Worm (Caenorhabditis elegans) whole organism, L1 larva: ENCODE measurements around the gene C27D9.2.

Experiments
- F16B12.6 ChIP-seq: fragments of 150-350 bp; optimal IDR thresholded peaks from 2 replicates; lab custom pipeline; 2014; ENCODE audit warnings: missing biosample characterization, missing genetic modification characterization
- Y116A8C.19 ChIP-seq: sonication (generic microtip); optimal IDR thresholded peaks from 2 replicates; lab custom pipeline; 2016; ENCODE audit warnings: missing compliant biosample characterization, missing genetic modification characterization, borderline replicate concordance
- aha-1 ChIP-seq: fragments of 150-350 bp; optimal IDR thresholded peaks from 2 replicates; lab custom pipeline; 2014; ENCODE audit warnings: missing biosample characterization, missing genetic modification characterization
- alr-1 ChIP-seq: fragments of 200-800 bp; sonication (Bioruptor generic); optimal IDR thresholded peaks from 2 replicates; lab custom pipeline; 2018; ENCODE audit warnings: borderline replicate concordance, mild to moderate bottlenecking, missing genetic modification characterization, missing compliant biosample characterization
- ama-1 ChIP-seq: fragments of 150-350 bp; optimal IDR thresholded peaks from 2 replicates; lab custom pipeline; 2014
- blmp-1 ChIP-seq: fragments of 150-350 bp; optimal IDR thresholded peaks from 2 replicates; lab custom pipeline; 2014; ENCODE audit warnings: missing biosample characterization, missing genetic modification characterization
- ceh-82 ChIP-seq, 3 experiments: fragments of 150-350 bp in 1 of 3; sonication (generic microtip) in 2 of 3; optimal IDR thresholded peaks; 2 replicates each; lab custom pipeline; 2014 to 2017; ENCODE audit warnings: missing biosample characterization in 3 of 3, missing genetic modification characterization in 3 of 3
- ceh-90 ChIP-seq: sonication (generic microtip); optimal IDR thresholded peaks from 2 replicates; lab custom pipeline; 2016; ENCODE audit warnings: missing genetic modification characterization, missing compliant biosample characterization
- dpl-1 ChIP-seq, 3 experiments: fragments of 150-350 bp in 2 of 3; sonication (generic microtip) in 1 of 3; optimal IDR thresholded peaks; 2 replicates each; lab custom pipeline; 2014 to 2017; ENCODE audit warnings: missing biosample characterization in 3 of 3, missing genetic modification characterization in 3 of 3, missing genetic modification reagents in 3 of 3
- efl-1 ChIP-seq, 4 experiments: fragments of 150-350 bp; optimal IDR thresholded peaks in 3 of 4; peaks in 1 of 4; 1 replicate in 1 of 4; 2 replicates in 3 of 4; lab custom pipeline; 2014; ENCODE audit warnings: missing biosample characterization in 2 of 4, missing genetic modification characterization in 2 of 4, missing genetic modification reagents in 2 of 4
- egl-13 ChIP-seq: sonication (generic microtip); optimal IDR thresholded peaks from 2 replicates; lab custom pipeline; 2016; ENCODE audit warnings: missing genotype, missing genetic modification reagents, missing genetic modification characterization, missing compliant biosample characterization
- egl-27 ChIP-seq, 2 experiments: fragments of 150-350 bp in 1 of 2; sonication (generic microtip); optimal IDR thresholded peaks; 3 replicates each; lab custom pipeline; 2017 to 2018; ENCODE audit warnings: missing biosample characterization in 2 of 2, missing genetic modification characterization in 2 of 2, missing genetic modification reagents in 2 of 2
- elt-2 ChIP-seq: sonication (generic microtip); optimal IDR thresholded peaks from 2 replicates; lab custom pipeline; 2016; ENCODE audit warnings: missing genetic modification characterization, mild to moderate bottlenecking, inconsistent platforms, missing compliant biosample characterization, missing genetic modification reagents
- elt-3 ChIP-seq, 6 experiments: fragments of 150-350 bp in 1 of 6; sonication (generic microtip); optimal IDR thresholded peaks; 2 replicates each; lab custom pipeline; 2017 to 2018; ENCODE audit warnings: missing biosample characterization in 6 of 6, missing genetic modification characterization in 6 of 6, inconsistent platforms in 1 of 6
- ets-5 ChIP-seq: fragments of 200-800 bp; sonication (Bioruptor generic); IDR thresholded peaks from 2 replicates; pipeline ENCODE4 v1.3.6; 2022; ENCODE audit warnings: missing genetic modification characterization, missing compliant biosample characterization
- fkh-4 ChIP-seq: sonication (generic microtip); optimal IDR thresholded peaks from 2 replicates; lab custom pipeline; 2016; ENCODE audit warnings: missing compliant biosample characterization, missing genetic modification characterization, borderline replicate concordance
- fkh-8 ChIP-seq: sonication (generic microtip); optimal IDR thresholded peaks from 2 replicates; lab custom pipeline; 2016; ENCODE audit warnings: mild to moderate bottlenecking, missing genetic modification characterization, missing compliant biosample characterization
- fos-1 ChIP-seq: fragments of 150-350 bp; optimal IDR thresholded peaks from 2 replicates; lab custom pipeline; 2014; ENCODE audit warnings: missing biosample characterization, missing genetic modification characterization
- grh-1 ChIP-seq: fragments of 200-800 bp; sonication (Bioruptor generic); IDR thresholded peaks from 2 replicates; pipeline ENCODE4 v1.3.6; 2022; ENCODE audit warnings: missing genetic modification reagents, missing genetic modification characterization, missing compliant biosample characterization
- hpl-2 ChIP-seq: fragments of 150-350 bp; optimal IDR thresholded peaks from 2 replicates; lab custom pipeline; 2014; ENCODE audit warnings: missing biosample characterization, missing genetic modification reagents, missing genetic modification characterization
- irx-1 ChIP-seq: sonication (generic microtip); optimal IDR thresholded peaks from 2 replicates; lab custom pipeline; 2016; ENCODE audit warnings: missing genetic modification characterization, missing compliant biosample characterization
- lin-14 ChIP-seq: fragments of 200-800 bp; sonication (Bioruptor generic); optimal IDR thresholded peaks from 2 replicates; lab custom pipeline; 2018; ENCODE audit warnings: mild to moderate bottlenecking, missing genetic modification characterization, moderate library complexity, missing compliant biosample characterization
- lin-15B ChIP-seq: fragments of 150-350 bp; sonication (generic microtip); optimal IDR thresholded peaks from 3 replicates; lab custom pipeline; 2014; ENCODE audit warnings: missing biosample characterization, missing genetic modification characterization
- lin-35 ChIP-seq, 2 experiments: fragments of 150-350 bp; optimal IDR thresholded peaks; 2 replicates each; lab custom pipeline; 2014; ENCODE audit warnings: missing biosample characterization in 2 of 2, missing genetic modification characterization in 2 of 2, missing genetic modification reagents in 2 of 2
- lin-39 ChIP-seq: fragments of 150-350 bp; optimal IDR thresholded peaks from 2 replicates; lab custom pipeline; 2014; ENCODE audit warnings: missing biosample characterization, missing genetic modification reagents, missing genetic modification characterization
- lsy-2 ChIP-seq, 2 experiments: fragments of 150-350 bp; optimal IDR thresholded peaks; 2 replicates each; lab custom pipeline; 2014; ENCODE audit warnings: missing biosample characterization in 2 of 2, missing genetic modification characterization in 2 of 2
- mdl-1 ChIP-seq, 2 experiments: fragments of 150-350 bp; optimal IDR thresholded peaks; 2 replicates each; lab custom pipeline; 2014 to 2017; ENCODE audit warnings: missing biosample characterization in 2 of 2, missing genetic modification characterization in 2 of 2, inconsistent platforms in 1 of 2
- mef-2 ChIP-seq: fragments of 150-350 bp; optimal IDR thresholded peaks from 2 replicates; lab custom pipeline; 2014; ENCODE audit warnings: missing biosample characterization, missing genetic modification characterization
- nhr-11 ChIP-seq: fragments of 150-350 bp; optimal IDR thresholded peaks from 2 replicates; lab custom pipeline; 2014; ENCODE audit warnings: missing biosample characterization, missing genetic modification characterization
- nhr-20 ChIP-seq: sonication (generic microtip); optimal IDR thresholded peaks from 2 replicates; lab custom pipeline; 2016; ENCODE audit warnings: mild to moderate bottlenecking, missing genetic modification characterization, missing compliant biosample characterization
- nhr-71 ChIP-seq: sonication (generic microtip); optimal IDR thresholded peaks from 2 replicates; lab custom pipeline; 2016; ENCODE audit warnings: mild to moderate bottlenecking, missing genetic modification characterization, moderate library complexity, missing compliant biosample characterization
- nhr-76 ChIP-seq: sonication (generic microtip); optimal IDR thresholded peaks from 2 replicates; lab custom pipeline; 2017; ENCODE audit warnings: missing biosample characterization, missing genetic modification characterization
- nhr-85 ChIP-seq: sonication (generic microtip); peaks from one replicate; lab custom pipeline; 2016; ENCODE audit warnings: missing genetic modification characterization, inconsistent platforms, missing compliant biosample characterization
- nhr-90 ChIP-seq: sonication (generic microtip); optimal IDR thresholded peaks from 2 replicates; lab custom pipeline; 2016; ENCODE audit warnings: mild to moderate bottlenecking, missing genetic modification characterization, missing compliant biosample characterization; ENCODE audit not compliant: poor library complexity
- pax-3 ChIP-seq: fragments of 200-800 bp; sonication (Bioruptor generic); optimal IDR thresholded peaks from 2 replicates; lab custom pipeline; 2018; ENCODE audit warnings: mild to moderate bottlenecking, missing genetic modification characterization, moderate library complexity, missing compliant biosample characterization
- pqm-1 ChIP-seq: sonication (generic microtip); optimal IDR thresholded peaks from 3 replicates; lab custom pipeline; 2017; ENCODE audit warnings: missing biosample characterization, missing genetic modification characterization
- skn-1 ChIP-seq: fragments of 150-350 bp; optimal IDR thresholded peaks from 2 replicates; lab custom pipeline; 2014; ENCODE audit warnings: missing biosample characterization, missing genetic modification characterization
- snu-23 ChIP-seq: sonication (generic microtip); optimal IDR thresholded peaks from 2 replicates; lab custom pipeline; 2016; ENCODE audit warnings: missing genetic modification characterization, missing compliant biosample characterization
- sox-4 ChIP-seq: sonication (generic microtip); optimal IDR thresholded peaks from 2 replicates; lab custom pipeline; 2016; ENCODE audit warnings: missing genetic modification characterization, missing compliant biosample characterization
- sptf-1 ChIP-seq: fragments of 150-350 bp; optimal IDR thresholded peaks from 2 replicates; lab custom pipeline; 2014; ENCODE audit warnings: missing biosample characterization, missing genetic modification characterization
- tbx-2 ChIP-seq: sonication (generic microtip); optimal IDR thresholded peaks from 2 replicates; lab custom pipeline; 2016; ENCODE audit warnings: missing genetic modification characterization, missing compliant biosample characterization
- unc-130 ChIP-seq: fragments of 150-350 bp; optimal IDR thresholded peaks from 2 replicates; lab custom pipeline; 2017; ENCODE audit warnings: missing biosample characterization, missing genetic modification characterization, inconsistent platforms
- unc-30 ChIP-seq: sonication (generic microtip); optimal IDR thresholded peaks from 2 replicates; lab custom pipeline; 2017; ENCODE audit warnings: missing biosample characterization, missing genetic modification characterization
- unc-98 ChIP-seq: fragments of 200-800 bp; sonication (Bioruptor generic); IDR thresholded peaks from 2 replicates; pipeline ENCODE4 v1.3.6; 2022; ENCODE audit warnings: missing genetic modification characterization, missing compliant biosample characterization
- ztf-4 ChIP-seq: fragments of 150-350 bp; optimal IDR thresholded peaks from 2 replicates; lab custom pipeline; 2014; ENCODE audit warnings: missing biosample characterization, missing genetic modification characterization

C27D9.2 gene

ce11 chrII:4741527-4742187, 15.0 kb downstream of the C27D9.2 start, which contains the start of gene acs-11:
Gene acs-11, plus strand, starts transcription at chrII:4742137.
- no peak for TF ChIP-seq efl-1 (optimal IDR thresholded peaks at IDR 0.05; lab: Kevin White, UChicago)
- TF ChIP-seq efl-1 (GFP tag; optimal IDR thresholded peaks at IDR 0.05 in 1 of 2; lab: Kevin White, UChicago): peak in 1 of 2 experiments; percentile 89
- peak; percentile 65 for TF ChIP-seq blmp-1 (tag; lab: Kevin White, UChicago)
- TF ChIP-seq pax-3 (tag; lab: Kevin White, UChicago): no peak
- TF ChIP-seq nhr-71 (tag; lab: Kevin White, UChicago): peak; percentile 25
- TF ChIP-seq ceh-82 (tag; optimal IDR thresholded peaks at IDR 0.05; lab: Kevin White, UChicago): no peak
- TF ChIP-seq mdl-1 (tag; optimal IDR thresholded peaks at IDR 0.05; lab: Kevin White, UChicago): peak in 1 of 2 experiments; percentile 5
- TF ChIP-seq nhr-20 (tag; lab: Kevin White, UChicago): peak; percentile 11
- peak; percentile 27 for TF ChIP-seq unc-130 (tag; lab: Kevin White, UChicago)
- TF ChIP-seq nhr-11 (tag; lab: Kevin White, UChicago): no peak
- TF ChIP-seq lin-35 (GFP tag; optimal IDR thresholded peaks at IDR 0.05; lab: Kevin White, UChicago): peak in 1 of 2 experiments; percentile 58
- peak; percentile 23 for TF ChIP-seq lin-14 (GFP tag; lab: Kevin White, UChicago)
- peak; percentile 61 for TF ChIP-seq nhr-85 (tag; lab: Kevin White, UChicago)
- TF ChIP-seq elt-2 (tag; lab: Kevin White, UChicago): peak; percentile 22
- TF ChIP-seq snu-23: peak; percentile 13
- no peak for TF ChIP-seq Y116A8C.19 (tag; lab: Kevin White, UChicago)
- TF ChIP-seq nhr-90 (tag; lab: Kevin White, UChicago): peak; percentile 14
- TF ChIP-seq, all 84 proteins: peak for 12

ce11 chrII:4739984-4740462, 16.6 kb downstream of the C27D9.2 start, which contains the start of gene eas-1:
Gene eas-1, plus strand, starts transcription at chrII:4740412.
- peak; percentile 55 for TF ChIP-seq lin-15B
- TF ChIP-seq elt-3 (tag; optimal IDR thresholded peaks at IDR 0.05; lab: Kevin White, UChicago): peak in 3 of 6 experiments; percentile 1 to 79 (median 19)
- peak; percentile 73 for TF ChIP-seq blmp-1 (tag; lab: Kevin White, UChicago)
- peak; percentile 47 for TF ChIP-seq hpl-2 (GFP tag; lab: Kevin White, UChicago)
- TF ChIP-seq F16B12.6: peak; percentile 81
- peak; percentile 92 to 96 (median 95) for TF ChIP-seq dpl-1 (GFP tag; optimal IDR thresholded peaks at IDR 0.05; lab: Kevin White, UChicago)
- peak; percentile 35 for TF ChIP-seq lin-39 (tag; lab: Kevin White, UChicago)
- peak; percentile 86 for TF ChIP-seq snu-23
- peak; percentile 82 to 87 for TF ChIP-seq lsy-2 (tag; optimal IDR thresholded peaks at IDR 0.05; lab: Kevin White, UChicago)
- no peak for TF ChIP-seq pqm-1
- peak; percentile 9 for TF ChIP-seq mef-2 (tag; lab: Kevin White, UChicago)
- peak; percentile 84 for TF ChIP-seq egl-13 (tag; lab: Kevin White, UChicago)
- peak; percentile 90 for TF ChIP-seq nhr-90 (tag; lab: Kevin White, UChicago)
- TF ChIP-seq ama-1: no peak
- TF ChIP-seq fkh-8 (tag; lab: Kevin White, UChicago): peak; percentile 82
- peak; percentile 93 for TF ChIP-seq ceh-90
- no peak for TF ChIP-seq sptf-1 (tag; lab: Kevin White, UChicago)
- no peak for TF ChIP-seq nhr-76 (tag; lab: Kevin White, UChicago)
- TF ChIP-seq unc-30 (tag; lab: Kevin White, UChicago): no peak
- TF ChIP-seq skn-1 (tag; lab: Kevin White, UChicago): peak; percentile 78
- TF ChIP-seq ceh-82 (tag; optimal IDR thresholded peaks at IDR 0.05; lab: Kevin White, UChicago): peak; percentile 62 to 79 (median 78)
- TF ChIP-seq unc-98: peak; percentile 85
- peak; percentile 52 for TF ChIP-seq fos-1 (tag; lab: Kevin White, UChicago)
- no peak for TF ChIP-seq ztf-4 (tag; lab: Kevin White, UChicago)
- TF ChIP-seq irx-1 (tag; lab: Kevin White, UChicago): peak; percentile 92
- peak; percentile 86 for TF ChIP-seq nhr-20 (tag; lab: Kevin White, UChicago)
- TF ChIP-seq Y116A8C.19 (tag; lab: Kevin White, UChicago): peak; percentile 52
- TF ChIP-seq egl-27 (tag; optimal IDR thresholded peaks at IDR 0.05; lab: Kevin White, UChicago): no peak
- peak; percentile 18 for TF ChIP-seq unc-130 (tag; lab: Kevin White, UChicago)
- TF ChIP-seq fkh-4 (tag; lab: Kevin White, UChicago): peak; percentile 86
- TF ChIP-seq nhr-11 (tag; lab: Kevin White, UChicago): no peak
- peak; percentile 83 for TF ChIP-seq lin-14 (GFP tag; lab: Kevin White, UChicago)
- TF ChIP-seq tbx-2 (tag; lab: Kevin White, UChicago): peak; percentile 91
- TF ChIP-seq nhr-71 (tag; lab: Kevin White, UChicago): peak; percentile 91
- no peak for TF ChIP-seq ets-5 (GFP tag; lab: Robert Waterston, UW)
- peak; percentile 87 for TF ChIP-seq sox-4 (tag; lab: Kevin White, UChicago)
- peak; percentile 20 to 88 for TF ChIP-seq mdl-1 (tag; optimal IDR thresholded peaks at IDR 0.05; lab: Kevin White, UChicago)
- TF ChIP-seq lin-35 (GFP tag; optimal IDR thresholded peaks at IDR 0.05; lab: Kevin White, UChicago): peak; percentile 96 to 97
- no peak for TF ChIP-seq alr-1 (tag; lab: Kevin White, UChicago)
- TF ChIP-seq efl-1 (optimal IDR thresholded peaks at IDR 0.05; lab: Kevin White, UChicago): peak; percentile 97 to 100
- TF ChIP-seq efl-1 (GFP tag; optimal IDR thresholded peaks at IDR 0.05 in 1 of 2; lab: Kevin White, UChicago): peak; percentile 96 to 99
- TF ChIP-seq aha-1 (tag; lab: Kevin White, UChicago): no peak
- peak; percentile 61 for TF ChIP-seq grh-1 (GFP tag; lab: Robert Waterston, UW)
